Worm (Caenorhabditis elegans) whole organism, young adult: ENCODE data around the gene oac-58.

Experiments
- C17E4.6 ChIP-seq: fragments of 200-800 bp; sonication (Bioruptor generic); IDR thresholded peaks from 2 replicates; pipeline ENCODE4 v1.3.6; 2022; ENCODE audit warnings: missing genetic modification reagents, missing genetic modification characterization, missing compliant biosample characterization
- aptf-2 ChIP-seq: fragments of 200-800 bp; sonication (Bioruptor generic); conservative IDR thresholded peaks from 2 replicates; pipeline ENCODE4 v1.3.6; 2022; ENCODE audit warnings: missing genetic modification reagents, missing genetic modification characterization, missing compliant biosample characterization
- attf-3 ChIP-seq: fragments of 200-800 bp; sonication (Bioruptor generic); conservative IDR thresholded peaks from 2 replicates; pipeline ENCODE4 v1.3.6; 2022; ENCODE audit warnings: missing genetic modification reagents, missing genetic modification characterization, missing compliant biosample characterization
- bed-2 ChIP-seq: fragments of 200-800 bp; sonication (Bioruptor generic); IDR thresholded peaks from 2 replicates; pipeline ENCODE4 v1.3.6; 2022; ENCODE audit warnings: missing genetic modification reagents, missing genetic modification characterization, missing compliant biosample characterization
- hrde-1 ChIP-seq: sonication (generic microtip); optimal IDR thresholded peaks from 2 replicates; lab custom pipeline; 2016; ENCODE audit warnings: missing genetic modification characterization, mild to moderate bottlenecking, missing compliant biosample characterization, moderate library complexity, missing genotype, missing genetic modification reagents, borderline replicate concordance
- nhr-120 ChIP-seq: fragments of 200-800 bp; sonication (Bioruptor generic); IDR thresholded peaks from 2 replicates; pipeline ENCODE4 v1.3.6; 2022; ENCODE audit warnings: missing genetic modification characterization, missing compliant biosample characterization
- snpc-4 ChIP-seq, 5 experiments: fragments of 150-350 bp in 1 of 5; sonication (generic microtip) in 4 of 5; optimal IDR thresholded peaks; 2 replicates each; lab custom pipeline; 2014 to 2018; ENCODE audit warnings: missing genetic modification characterization in 5 of 5, missing biosample characterization in 3 of 5, antibody characterized with exemption in 2 of 5, mild to moderate bottlenecking in 2 of 5, missing compliant biosample characterization in 2 of 5, missing genotype in 2 of 5, moderate library complexity in 2 of 5, missing genetic modification reagents in 1 of 5

- TF ChIP-seq hrde-1 (tag; lab: Kevin White, UChicago) (no peak), nhr-120 (no peak), attf-3 (GFP tag; lab: Robert Waterston, UW) (no peak), C17E4.6 (GFP tag; lab: Robert Waterston, UW) (no peak), snpc-4 (GFP tag; optimal IDR thresholded peaks at IDR 0.05; lab: Kevin White, UChicago) (no peak), snpc-4 (tag; optimal IDR thresholded peaks at IDR 0.05; lab: Kevin White, UChicago) (no peak), bed-2 (GFP tag; lab: Robert Waterston, UW) (no peak), aptf-2 (no peak)
Observed at ce11 chrIV:12349639-12350038, 38.1 kb upstream of the oac-58 start, which contains the start of gene best-22.
